Worm (Caenorhabditis elegans): ENCODE measurements around the gene twk-43.

twk-43 gene

DNA sequence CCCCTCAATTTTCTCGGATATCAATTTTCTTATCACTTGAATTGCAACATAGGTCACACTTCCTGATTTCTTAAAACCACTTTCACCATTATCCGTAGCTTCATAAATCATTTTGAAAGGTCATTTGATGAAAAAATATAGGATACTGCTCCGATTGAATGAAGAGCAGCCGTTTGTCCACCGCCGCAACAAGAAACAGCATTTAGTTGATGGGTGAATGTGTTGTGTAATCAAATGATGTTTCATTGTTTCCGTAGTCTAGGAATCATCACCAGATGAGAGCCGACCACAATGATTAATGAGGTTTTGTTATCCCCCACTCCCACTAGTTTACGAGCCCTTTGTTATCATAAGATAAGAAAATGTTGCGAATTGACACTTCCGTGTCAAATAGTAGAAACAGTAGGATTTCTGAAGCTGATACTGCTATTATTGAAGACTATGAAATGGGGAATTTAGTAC lies at the start of gene twk-43:
Gene twk-43 (plus strand): TSS at position 412 of the 462 bp plus-strand sequence.
- TF ChIP-seq T07F8.4 (tag; optimal IDR thresholded peaks at IDR 0.05), result no peak
- TF ChIP-seq lin-26 (GFP tag; IDR thresholded peaks at IDR 0.05), result no peak
- no peak for TF ChIP-seq ztf-28 (GFP tag; IDR thresholded peaks at IDR 0.05)
- no peak for TF ChIP-seq Y67H2A.10 (GFP tag; conservative IDR thresholded peaks at IDR 0.05)
- no peak for TF ChIP-seq F57A8.1 (GFP tag; optimal IDR thresholded peaks at IDR 0.05)
- TF ChIP-seq Y95B8A.8 (GFP tag; IDR thresholded peaks at IDR 0.05), result no peak

DNA sequence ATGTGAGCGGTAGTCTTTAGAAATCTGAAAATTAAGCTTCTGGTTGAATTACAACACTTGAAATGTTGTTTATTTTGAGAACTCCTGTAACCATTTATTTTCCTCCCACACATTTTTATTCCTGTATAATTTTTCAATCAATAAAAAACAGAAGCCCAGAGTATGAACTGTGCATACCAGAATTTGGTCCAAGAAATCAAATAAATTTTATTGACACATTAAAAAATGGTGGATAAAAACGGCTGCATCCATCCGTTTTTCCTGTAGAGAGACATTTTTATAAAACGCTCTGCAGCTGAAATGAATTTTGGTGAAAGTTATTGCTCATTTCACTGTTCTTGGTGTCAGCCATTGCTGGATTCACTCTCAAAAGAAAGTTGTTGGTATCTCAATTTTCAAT lies 48.9 kb upstream of the twk-43 start, which contains the start of gene C26E1.1:
Gene C26E1.1 (plus strand): TSS at position 301 of the 400 bp plus-strand sequence.
- no peak for TF ChIP-seq Y95B8A.8 (GFP tag; IDR thresholded peaks at IDR 0.05)
- TF ChIP-seq snpc-1.1 (tag; optimal IDR thresholded peaks at IDR 0.05; ENCODE audit: insufficient read depth), result no peak
- no peak for TF ChIP-seq ceh-91 (GFP tag; IDR thresholded peaks at IDR 0.05)
- no peak for TF ChIP-seq cebp-2 (GFP tag; IDR thresholded peaks at IDR 0.05)
- no peak for TF ChIP-seq ZK185.1 (tag; optimal IDR thresholded peaks at IDR 0.05; ENCODE audit: poor library complexity, severe bottlenecking)
- TF ChIP-seq F39B2.1 (GFP tag; IDR thresholded peaks at IDR 0.05), result no peak
- no peak for TF ChIP-seq madf-3 (GFP tag; IDR thresholded peaks at IDR 0.05)
- TF ChIP-seq ztf-28 (GFP tag; IDR thresholded peaks at IDR 0.05), result no peak

- TF ChIP-seq lin-26 (GFP tag; IDR thresholded peaks at IDR 0.05) (no peak), mcd-1 (GFP tag; IDR thresholded peaks at IDR 0.05) (no peak), F52B5.7 (tag; optimal IDR thresholded peaks at IDR 0.05) (no peak), efl-1 (GFP tag; optimal IDR thresholded peaks at IDR 0.05) (no peak), unc-130 (GFP tag; optimal IDR thresholded peaks at IDR 0.05) (no peak)
Measured at ce11 chrV:13298706-13299105, 47.4 kb upstream of the twk-43 start.

- TF ChIP-seq nhr-90 (tag; optimal IDR thresholded peaks at IDR 0.05), result no peak
- TF ChIP-seq egrh-3 (GFP tag; IDR thresholded peaks at IDR 0.05), result no peak
- no peak for TF ChIP-seq cebp-1 (GFP tag; IDR thresholded peaks at IDR 0.05)
- no peak for TF ChIP-seq cebp-1 (tag; optimal IDR thresholded peaks at IDR 0.05)
- TF ChIP-seq nfya-1 (tag; optimal IDR thresholded peaks at IDR 0.05; ENCODE audit: borderline replicate concordance, insufficient read depth), result no peak
- TF ChIP-seq unc-62 (GFP tag; optimal IDR thresholded peaks at IDR 0.05), result no peak
- TF ChIP-seq athp-1 (tag; optimal IDR thresholded peaks at IDR 0.05), result no peak
- no peak for TF ChIP-seq lsy-27 (tag; optimal IDR thresholded peaks at IDR 0.05; ENCODE audit: borderline replicate concordance, insufficient read depth)
Measured at ce11 chrV:13299398-13299797, 46.7 kb upstream of the twk-43 start.

ce11 chrV:13300492-13300891 lies 45.6 kb upstream of the twk-43 start:
- TF ChIP-seq fkh-3 (tag; optimal IDR thresholded peaks at IDR 0.05) (no peak), snpc-3.4 (tag; optimal IDR thresholded peaks at IDR 0.05) (no peak), zfh-2 (GFP tag; conservative IDR thresholded peaks at IDR 0.05) (no peak), athp-1 (tag; optimal IDR thresholded peaks at IDR 0.05) (no peak), egl-44 (GFP tag; IDR thresholded peaks at IDR 0.05) (no peak), F37B4.10 (GFP tag; IDR thresholded peaks at IDR 0.05) (no peak), F55B11.4 (tag; optimal IDR thresholded peaks at IDR 0.05; ENCODE audit: borderline replicate concordance, insufficient read depth) (no peak), lag-1 (GFP tag; IDR thresholded peaks at IDR 0.05) (no peak), tlf-1 (GFP tag; optimal IDR thresholded peaks at IDR 0.05) (no peak), rpc-1 (optimal IDR thresholded peaks at IDR 0.05) (no peak), rpc-1 (tag; optimal IDR thresholded peaks at IDR 0.05) (no peak), die-1 (tag; optimal IDR thresholded peaks at IDR 0.05) (no peak), F33H1.4 (GFP tag; IDR thresholded peaks at IDR 0.05) (no peak), somi-1 (GFP tag; optimal IDR thresholded peaks at IDR 0.05) (no peak), sea-2 (GFP tag; IDR thresholded peaks at IDR 0.05) (no peak)

Measured in whole organism, young adult.